Worm (Caenorhabditis elegans) whole organism, L4 larva: Measurements from ENCODE around the gene Y32G9A.2.

Source experiments
- ama-1 ChIP-seq: fragments of 150-350 bp; optimal IDR thresholded peaks from 2 replicates; lab custom pipeline; 2014; ENCODE audit warnings: inconsistent platforms, mixed read lengths
- egl-43 ChIP-seq: fragments of 200-800 bp; sonication (Bioruptor generic); IDR thresholded peaks from 2 replicates; pipeline ENCODE4 v1.3.6; 2022; ENCODE audit warnings: missing genetic modification reagents, missing genetic modification characterization, missing compliant biosample characterization
- jun-1 ChIP-seq: fragments of 150-350 bp; optimal IDR thresholded peaks from 2 replicates; lab custom pipeline; 2014; ENCODE audit warnings: missing biosample characterization, missing genetic modification reagents, missing genetic modification characterization
- snpc-1.2 ChIP-seq: fragments of 200-800 bp; sonication (Bioruptor generic); IDR thresholded peaks from 2 replicates; pipeline ENCODE4 v1.3.6; 2022; ENCODE audit warnings: missing genetic modification reagents, missing genetic modification characterization, missing compliant biosample characterization
- vab-7 ChIP-seq: fragments of 200-800 bp; sonication (Bioruptor generic); IDR thresholded peaks from 2 replicates; pipeline ENCODE4 v1.3.6; 2022; ENCODE audit warnings: missing genetic modification reagents, missing genetic modification characterization, missing compliant biosample characterization

DNA sequence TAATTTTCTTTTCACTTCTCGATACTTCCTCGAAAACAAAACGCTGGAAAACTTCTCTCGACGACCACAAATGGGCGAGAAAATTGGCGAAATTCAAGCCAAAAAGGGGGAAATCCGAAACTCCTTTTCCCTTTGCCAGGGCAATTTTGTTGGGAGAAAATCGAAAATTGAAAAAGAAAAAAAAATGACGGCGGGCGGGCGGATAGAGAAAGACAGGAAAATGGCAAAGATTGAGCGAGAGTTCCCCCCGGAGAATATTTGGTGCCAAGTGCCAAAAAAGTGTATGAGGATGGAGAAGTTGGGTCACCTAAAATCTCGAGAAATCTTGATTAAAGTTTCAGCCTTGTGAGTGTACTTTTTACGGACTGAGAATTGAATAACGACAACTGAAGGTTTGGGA is 30.0 kb upstream of the Y32G9A.2 start:
- TF ChIP-seq jun-1, result no peak
- no peak for TF ChIP-seq ama-1
- TF ChIP-seq vab-7 (GFP tag; lab: Robert Waterston, UW), result no peak
- TF ChIP-seq snpc-1.2 (GFP tag; lab: Robert Waterston, UW), result no peak
- no peak for TF ChIP-seq egl-43 (GFP tag; lab: Robert Waterston, UW)
